Worm (Caenorhabditis elegans): ENCODE results near the gene C29A12.22.

ce11 chrV:10854197-10854596, 42.3 kb downstream of the C29A12.22 start:
- TF ChIP-seq pqm-1 (tag; optimal IDR thresholded peaks at IDR 0.05) (no peak), rnt-1 (tag; optimal IDR thresholded peaks at IDR 0.05) (no peak), F13H6.1 (tag; optimal IDR thresholded peaks at IDR 0.05) (no peak), sox-4 (tag; optimal IDR thresholded peaks at IDR 0.05) (no peak), hlh-15 (tag; optimal IDR thresholded peaks at IDR 0.05) (no peak), unc-55 (GFP tag; optimal IDR thresholded peaks at IDR 0.05) (no peak), elt-4 (tag; optimal IDR thresholded peaks at IDR 0.05) (no peak), pha-4 (tag; optimal IDR thresholded peaks at IDR 0.05) (no peak), sox-2 (GFP tag; IDR thresholded peaks at IDR 0.05) (no peak), hlh-8 (tag; optimal IDR thresholded peaks at IDR 0.05) (no peak)

All from whole organism, late embryonic.